Fruit fly (Drosophila melanogaster): Measurements from ENCODE around the gene Uch-L5.

DNA sequence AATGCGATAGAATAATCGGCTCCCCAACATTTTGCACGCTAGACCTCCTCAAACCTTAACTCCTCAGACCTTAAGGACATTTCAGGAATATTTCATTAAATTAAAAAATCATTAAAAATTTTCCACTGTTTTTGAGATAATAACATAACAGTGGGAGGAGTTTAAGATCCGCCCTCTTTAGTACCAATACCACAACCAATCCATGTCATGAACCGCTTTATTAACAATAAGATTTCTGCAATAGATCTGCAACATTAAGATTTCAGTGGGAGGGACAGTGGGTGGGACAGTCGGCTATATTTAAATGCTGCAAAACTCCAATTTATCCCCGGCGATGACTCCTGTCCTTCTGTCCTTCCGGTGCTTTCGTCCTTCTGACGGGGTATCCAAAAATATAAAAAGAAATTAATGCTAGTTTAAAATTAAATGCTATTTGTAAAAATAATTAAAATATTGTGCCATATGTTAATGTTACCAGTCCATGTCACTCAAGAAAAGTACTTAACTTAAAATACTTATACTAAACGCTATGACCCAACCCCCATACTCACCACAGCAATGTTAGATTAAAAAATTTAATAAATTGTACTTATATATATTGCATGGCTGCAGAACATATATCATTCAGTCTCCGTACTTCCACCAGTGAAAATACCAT is 34.0 kb downstream of the Uch-L5 start, which contains the start of gene Srg3:
- TF ChIP-seq Sox102F (GFP tag; optimal IDR thresholded peaks at IDR 0.05) (no peak), fd59A (GFP tag; optimal IDR thresholded peaks at IDR 0.05) (no peak), pdm3 (GFP tag; optimal IDR thresholded peaks at IDR 0.05) (no peak), Hr39 (GFP tag; optimal IDR thresholded peaks at IDR 0.05) (no peak), topi (GFP tag; optimal IDR thresholded peaks at IDR 0.05) (no peak), fd85E (GFP tag; optimal IDR thresholded peaks at IDR 0.05) (no peak), Ets21C (GFP tag; optimal IDR thresholded peaks at IDR 0.05) (no peak), Gug (GFP tag; IDR thresholded peaks at IDR 0.05) (no peak), salr (GFP tag; optimal IDR thresholded peaks at IDR 0.05) (no peak), dsx (GFP tag; optimal IDR thresholded peaks at IDR 0.05; ENCODE audit: poor library complexity, severe bottlenecking) (no peak), Sox14 (GFP tag; optimal IDR thresholded peaks at IDR 0.05) (no peak)

Data from whole organism, prepupa.